Worm (Caenorhabditis elegans) whole organism, mixed stage, embryonic: ENCODE measurements around the gene F54C8.6.
A peak's percentile ranks its signal among the peaks of the same experiment; 100 is the strongest.

Source experiments
- ces-1 ChIP-seq: fragments of 150-350 bp; optimal IDR thresholded peaks from 2 replicates; lab custom pipeline; 2014; ENCODE audit warnings: missing biosample characterization, missing genetic modification reagents, missing genetic modification characterization
- elt-3 ChIP-seq: fragments of 150-350 bp; optimal IDR thresholded peaks from 2 replicates; lab custom pipeline; 2014; ENCODE audit warnings: missing biosample characterization, missing genetic modification characterization
- lin-32 ChIP-seq: fragments of 200-800 bp; sonication (Bioruptor generic); optimal IDR thresholded peaks from 2 replicates; lab custom pipeline; 2018; ENCODE audit warnings: mild to moderate bottlenecking, missing genetic modification characterization, missing compliant biosample characterization
- mab-5 ChIP-seq: fragments of 150-350 bp; optimal IDR thresholded peaks from 2 replicates; lab custom pipeline; 2014; ENCODE audit warnings: missing biosample characterization, missing genetic modification characterization
- mep-1 ChIP-seq: fragments of 150-350 bp; optimal IDR thresholded peaks from 2 replicates; lab custom pipeline; 2017; ENCODE audit warnings: missing biosample characterization, missing genetic modification reagents, missing genetic modification characterization, inconsistent platforms
- nhr-237 ChIP-seq: fragments of 150-350 bp; optimal IDR thresholded peaks from 2 replicates; lab custom pipeline; 2014; ENCODE audit warnings: missing biosample characterization, missing genetic modification characterization
- unc-62 ChIP-seq: fragments of 150-350 bp; optimal IDR thresholded peaks from 2 replicates; lab custom pipeline; 2014; ENCODE audit warnings: missing biosample characterization, missing genetic modification reagents, missing genetic modification characterization

- TF ChIP-seq unc-62 (GFP tag; lab: Kevin White, UChicago) (no peak), ces-1 (no peak), mab-5 (no peak), nhr-237 (tag; lab: Kevin White, UChicago) (no peak), lin-32 (GFP tag; lab: Kevin White, UChicago) (no peak), mep-1 (peak; percentile 55), elt-3 (tag; lab: Kevin White, UChicago) (no peak)
Observed at ce11 chrIII:9467095-9467494, 17.4 kb upstream of the F54C8.6 start, which contains the start of gene baf-1.
